Fruit fly (Drosophila melanogaster) whole organism, prepupa: ENCODE results near the gene H.

Experiments used
- Blimp-1 ChIP-seq: fragments of 200-800 bp; sonication (Bioruptor generic); optimal IDR thresholded peaks from 3 replicates; lab custom pipeline; 2017; ENCODE audit warnings: missing biosample characterization, missing genetic modification characterization, mild to moderate bottlenecking, moderate library complexity, missing genetic modification reagents
- CG10631 ChIP-seq: fragments of 200-800 bp; sonication (Bioruptor generic); optimal IDR thresholded peaks from 2 replicates; lab custom pipeline; 2016; ENCODE audit warnings: missing biosample characterization, missing genetic modification characterization
- CG10669 ChIP-seq: fragments of 200-800 bp; sonication (Bioruptor generic); optimal IDR thresholded peaks from 3 replicates; lab custom pipeline; 2018; ENCODE audit warnings: missing biosample characterization, mild to moderate bottlenecking, missing genetic modification characterization, moderate library complexity
- CG11294 ChIP-seq: fragments of 200-800 bp; sonication (Bioruptor generic); IDR thresholded peaks from 2 replicates; pipeline ENCODE4 v1.3.6; 2022; ENCODE audit warnings: missing biosample characterization, missing genetic modification characterization
- CG11762 ChIP-seq: fragments of 200-800 bp; sonication (Bioruptor generic); optimal IDR thresholded peaks from 3 replicates; lab custom pipeline; 2016; ENCODE audit warnings: missing biosample characterization, missing genetic modification characterization; ENCODE audit not compliant: insufficient read depth
- CG11902 ChIP-seq: fragments of 200-800 bp; sonication (Bioruptor generic); optimal IDR thresholded peaks from 3 replicates; lab custom pipeline; 2016; ENCODE audit warnings: missing biosample characterization, missing genetic modification characterization
- CG16779 ChIP-seq: fragments of 200-800 bp; sonication (Bioruptor generic); optimal IDR thresholded peaks from 3 replicates; lab custom pipeline; 2017; ENCODE audit warnings: missing biosample characterization, mild to moderate bottlenecking, missing genetic modification characterization
- CG3032 ChIP-seq: fragments of 200-800 bp; optimal IDR thresholded peaks from 2 replicates; lab custom pipeline; 2019; ENCODE audit warnings: missing biosample characterization, mild to moderate bottlenecking, missing genetic modification characterization, moderate library complexity
- CG31627 ChIP-seq: fragments of 200-800 bp; sonication (Bioruptor generic); optimal IDR thresholded peaks from 3 replicates; lab custom pipeline; 2016; ENCODE audit warnings: missing biosample characterization, missing genetic modification characterization
- CG32006 ChIP-seq: fragments of 200-800 bp; sonication (Bioruptor generic); optimal IDR thresholded peaks from 3 replicates; lab custom pipeline; 2017; ENCODE audit warnings: missing biosample characterization, mild to moderate bottlenecking, missing genetic modification characterization
- CG34406 ChIP-seq: fragments of 200-800 bp; sonication (Bioruptor generic); optimal IDR thresholded peaks from 3 replicates; lab custom pipeline; 2016; ENCODE audit warnings: missing biosample characterization, missing genetic modification characterization
- CG3919 ChIP-seq: fragments of 200-800 bp; sonication (Bioruptor generic); optimal IDR thresholded peaks from 3 replicates; lab custom pipeline; 2016; ENCODE audit warnings: missing biosample characterization, missing genetic modification characterization
- CG4318 ChIP-seq: fragments of 200-800 bp; sonication (Bioruptor generic); optimal IDR thresholded peaks from 3 replicates; lab custom pipeline; 2017; ENCODE audit warnings: missing biosample characterization, mild to moderate bottlenecking, missing genetic modification characterization
- CG6163 ChIP-seq: fragments of 200-800 bp; sonication (Bioruptor generic); IDR thresholded peaks from 3 replicates; pipeline ENCODE4 v1.3.6; 2022; ENCODE audit warnings: missing biosample characterization, missing genetic modification characterization
- CG6276 ChIP-seq: fragments of 200-800 bp; sonication (Bioruptor generic); optimal IDR thresholded peaks from 2 replicates; lab custom pipeline; 2017; ENCODE audit warnings: missing biosample characterization, mild to moderate bottlenecking, missing genetic modification characterization
- CG6792 ChIP-seq: fragments of 200-800 bp; sonication (Bioruptor generic); optimal IDR thresholded peaks from 3 replicates; lab custom pipeline; 2016; ENCODE audit warnings: missing biosample characterization, missing genetic modification characterization
- CG6808 ChIP-seq: fragments of 200-800 bp; sonication (Bioruptor generic); optimal IDR thresholded peaks from 3 replicates; lab custom pipeline; 2017; ENCODE audit warnings: missing biosample characterization, missing genetic modification characterization, mild to moderate bottlenecking, moderate library complexity, missing genetic modification reagents
- CG6854 ChIP-seq: fragments of 200-800 bp; sonication (Bioruptor generic); optimal IDR thresholded peaks from 2 replicates; lab custom pipeline; 2017; ENCODE audit warnings: missing biosample characterization, mild to moderate bottlenecking, missing genetic modification characterization
- CG7368 ChIP-seq: fragments of 200-800 bp; sonication (Bioruptor generic); optimal IDR thresholded peaks from 3 replicates; lab custom pipeline; 2016; ENCODE audit warnings: missing biosample characterization, missing genetic modification characterization
- CG8119 ChIP-seq: fragments of 200-800 bp; sonication (Bioruptor generic); IDR thresholded peaks from 3 replicates; pipeline ENCODE4 v1.3.6; 2022; ENCODE audit warnings: missing biosample characterization, missing genetic modification characterization
- CG8632 ChIP-seq: fragments of 200-800 bp; sonication (Bioruptor generic); optimal IDR thresholded peaks from 3 replicates; lab custom pipeline; 2016; ENCODE audit warnings: missing biosample characterization, missing genetic modification characterization
- CG9139 ChIP-seq: fragments of 200-800 bp; sonication (Bioruptor generic); optimal IDR thresholded peaks from 3 replicates; lab custom pipeline; 2017; ENCODE audit warnings: missing biosample characterization, mild to moderate bottlenecking, missing genetic modification characterization
- Eip75B ChIP-seq: fragments of 200-800 bp; sonication (Bioruptor generic); optimal IDR thresholded peaks from 3 replicates; lab custom pipeline; 2016; ENCODE audit warnings: missing biosample characterization, missing genetic modification characterization
- Eip78C ChIP-seq: fragments of 200-800 bp; sonication (Bioruptor generic); peaks from one replicate; lab custom pipeline; 2016; ENCODE audit warnings: missing biosample characterization, missing genetic modification characterization
- Eip93F ChIP-seq: fragments of 200-800 bp; sonication (Bioruptor generic); optimal IDR thresholded peaks from 2 replicates; lab custom pipeline; 2016; ENCODE audit warnings: missing biosample characterization, mild to moderate bottlenecking, missing genetic modification characterization
- Ets21C ChIP-seq: fragments of 200-800 bp; sonication (Bioruptor generic); optimal IDR thresholded peaks from 3 replicates; lab custom pipeline; 2016; ENCODE audit warnings: missing biosample characterization, missing genetic modification characterization
- Ets96B ChIP-seq: fragments of 200-800 bp; optimal IDR thresholded peaks from 2 replicates; lab custom pipeline; 2019; ENCODE audit warnings: missing biosample characterization, mild to moderate bottlenecking, missing genetic modification characterization, moderate library complexity
- Gug ChIP-seq: fragments of 200-800 bp; sonication (Bioruptor generic); IDR thresholded peaks from 2 replicates; pipeline ENCODE4 v1.3.6; 2022; ENCODE audit warnings: missing biosample characterization, missing genetic modification characterization
- Hr38 ChIP-seq: sonication (Bioruptor generic); optimal IDR thresholded peaks from 2 replicates; lab custom pipeline; 2016; ENCODE audit warnings: missing biosample characterization, missing genetic modification characterization
- Hr39 ChIP-seq: fragments of 200-800 bp; sonication (Bioruptor generic); optimal IDR thresholded peaks from 2 replicates; lab custom pipeline; 2016; ENCODE audit warnings: missing biosample characterization, missing genetic modification characterization
- Hr4 ChIP-seq: fragments of 200-800 bp; sonication (Bioruptor generic); optimal IDR thresholded peaks from 3 replicates; lab custom pipeline; 2016; ENCODE audit warnings: missing biosample characterization, missing genetic modification characterization
- Met ChIP-seq: fragments of 200-800 bp; sonication (Bioruptor generic); optimal IDR thresholded peaks from 3 replicates; lab custom pipeline; 2016; ENCODE audit warnings: missing biosample characterization, missing genetic modification characterization
- OdsH ChIP-seq: fragments of 200-800 bp; sonication (Bioruptor generic); optimal IDR thresholded peaks from 3 replicates; lab custom pipeline; 2016; ENCODE audit warnings: missing biosample characterization, missing genetic modification characterization
- Smox ChIP-seq: fragments of 200-800 bp; sonication (Bioruptor generic); optimal IDR thresholded peaks from 3 replicates; lab custom pipeline; 2016; ENCODE audit warnings: missing biosample characterization, missing genetic modification characterization
- Sox14 ChIP-seq: fragments of 200-800 bp; sonication (Bioruptor generic); optimal IDR thresholded peaks from 3 replicates; lab custom pipeline; 2016; ENCODE audit warnings: missing biosample characterization, missing genetic modification characterization
- Sox15 ChIP-seq: fragments of 200-800 bp; sonication (Bioruptor generic); optimal IDR thresholded peaks from 3 replicates; lab custom pipeline; 2016; ENCODE audit warnings: missing biosample characterization, missing genetic modification characterization
- achi ChIP-seq: fragments of 200-800 bp; sonication (Bioruptor generic); optimal IDR thresholded peaks from 3 replicates; lab custom pipeline; 2016; ENCODE audit warnings: missing biosample characterization, missing genetic modification characterization
- acj6 ChIP-seq: fragments of 200-800 bp; sonication (Bioruptor generic); optimal IDR thresholded peaks from 3 replicates; lab custom pipeline; 2016; ENCODE audit warnings: missing biosample characterization, missing genetic modification characterization
- cyc ChIP-seq: fragments of 200-800 bp; sonication (Bioruptor generic); optimal IDR thresholded peaks from 3 replicates; lab custom pipeline; 2016; ENCODE audit warnings: missing biosample characterization, missing genetic modification characterization
- dac ChIP-seq: fragments of 200-800 bp; sonication (Bioruptor generic); optimal IDR thresholded peaks from 2 replicates; lab custom pipeline; 2017; ENCODE audit warnings: missing biosample characterization, mild to moderate bottlenecking, missing genetic modification characterization
- dsx ChIP-seq: fragments of 200-800 bp; optimal IDR thresholded peaks from 3 replicates; lab custom pipeline; 2019; ENCODE audit warnings: missing biosample characterization, mild to moderate bottlenecking, missing genetic modification characterization, moderate library complexity; ENCODE audit not compliant: poor library complexity, severe bottlenecking
- eg ChIP-seq: fragments of 200-800 bp; sonication (Bioruptor generic); IDR thresholded peaks from 3 replicates; pipeline ENCODE4 v1.3.6; 2022; ENCODE audit warnings: missing biosample characterization, missing genetic modification characterization
- esn ChIP-seq: fragments of 200-800 bp; sonication (Bioruptor generic); optimal IDR thresholded peaks from 2 replicates; lab custom pipeline; 2016; ENCODE audit warnings: missing biosample characterization, mild to moderate bottlenecking, missing genetic modification characterization, moderate library complexity
- fd59A ChIP-seq: fragments of 200-800 bp; sonication (Bioruptor generic); optimal IDR thresholded peaks from 2 replicates; lab custom pipeline; 2017; ENCODE audit warnings: missing biosample characterization, mild to moderate bottlenecking, missing genetic modification characterization, missing genetic modification reagents
- lz ChIP-seq: fragments of 200-800 bp; sonication (Bioruptor generic); optimal IDR thresholded peaks from 3 replicates; lab custom pipeline; 2016; ENCODE audit warnings: missing biosample characterization, missing genetic modification characterization
- net ChIP-seq: fragments of 200-800 bp; sonication (Bioruptor generic); optimal IDR thresholded peaks from 3 replicates; lab custom pipeline; 2016; ENCODE audit warnings: missing biosample characterization, missing genetic modification characterization
- spab ChIP-seq: fragments of 200-800 bp; sonication (Bioruptor generic); optimal IDR thresholded peaks from 2 replicates; lab custom pipeline; 2017; ENCODE audit warnings: missing biosample characterization, mild to moderate bottlenecking, missing genetic modification characterization, missing genetic modification reagents
- ss ChIP-seq, 2 experiments: fragments of 200-800 bp; sonication (Bioruptor generic); optimal IDR thresholded peaks; 2 replicates in 1 of 2; 3 replicates in 1 of 2; lab custom pipeline; 2017 to 2018; ENCODE audit warnings: mild to moderate bottlenecking in 2 of 2, missing biosample characterization in 2 of 2, missing genetic modification characterization in 2 of 2, moderate library complexity in 1 of 2
- topi ChIP-seq: fragments of 200-800 bp; sonication (Bioruptor generic); optimal IDR thresholded peaks from 3 replicates; lab custom pipeline; 2016; ENCODE audit warnings: missing biosample characterization, missing genetic modification characterization
- vri ChIP-seq: fragments of 200-800 bp; sonication (Bioruptor generic); optimal IDR thresholded peaks from 3 replicates; lab custom pipeline; 2016; ENCODE audit warnings: missing biosample characterization, mild to moderate bottlenecking, missing genetic modification characterization

H gene

DNA sequence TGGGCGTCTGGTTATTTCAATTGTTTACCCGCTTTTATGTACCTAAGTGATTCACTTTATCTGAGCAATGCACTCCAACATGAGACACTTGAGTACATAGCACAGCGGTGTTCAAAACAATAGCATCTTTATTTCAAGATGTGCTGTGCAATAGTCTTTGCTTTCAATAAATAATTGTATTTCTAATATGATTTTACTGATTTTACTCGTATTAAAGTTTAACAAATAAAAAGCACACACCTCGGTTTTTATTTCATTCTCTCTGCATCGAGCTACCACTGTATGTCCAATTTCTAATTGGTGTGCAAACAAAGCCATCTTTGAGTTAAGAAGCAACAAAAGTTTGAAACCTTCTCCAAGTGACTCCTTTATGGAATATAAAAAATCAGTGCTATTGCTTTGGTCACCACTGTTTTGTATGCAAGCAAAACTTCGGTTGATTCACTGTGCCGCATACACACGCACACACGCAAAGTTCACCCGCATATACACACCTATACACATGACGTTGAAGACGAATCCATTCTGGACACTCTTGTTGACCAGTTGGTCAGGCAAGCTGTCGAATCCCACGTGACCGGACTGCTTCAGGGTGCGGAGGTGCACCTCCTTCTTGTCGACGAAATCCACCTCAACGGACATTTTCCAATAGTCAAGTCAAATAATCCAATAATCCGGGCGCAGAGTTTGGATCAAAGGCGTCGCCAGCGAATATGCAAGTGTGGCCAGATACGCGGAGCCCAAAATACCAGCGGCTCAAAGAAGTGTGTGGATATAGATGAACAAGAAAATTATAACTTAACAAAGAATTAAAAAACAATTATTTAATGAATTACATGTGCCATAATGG, 33.9 kb upstream of the H start, which contains the start of gene Septin2:
Gene Septin2, minus strand, starts transcription at position 727 of the 850 bp plus-strand sequence.
- TF ChIP-seq CG8632 (GFP tag; lab: Kevin White, UChicago) (peak; percentile 94), achi (peak; percentile 92), vri (GFP tag; lab: Kevin White, UChicago) (peak; percentile 84), CG31627 (GFP tag; lab: Kevin White, UChicago) (peak; percentile 94), CG6276 (GFP tag; lab: Kevin White, UChicago) (peak; percentile 96), esn (peak; percentile 96), Eip78C (peak; percentile 99), spab (GFP tag; lab: Kevin White, UChicago) (peak; percentile 90), CG6792 (peak; percentile 93), CG3919 (GFP tag; lab: Kevin White, UChicago) (peak; percentile 94), dsx (GFP tag; lab: Kevin White, UChicago) (peak; percentile 85), Gug (GFP tag; lab: Robert Waterston, UW) (peak; percentile 75), CG8119 (GFP tag; lab: Robert Waterston, UW) (peak; percentile 94), Hr4 (GFP tag; lab: Kevin White, UChicago) (peak; percentile 96), eg (GFP tag; lab: Robert Waterston, UW) (peak; percentile 82), OdsH (GFP tag; lab: Kevin White, UChicago) (peak; percentile 94), Ets96B (peak; percentile 89), Sox15 (GFP tag; lab: Kevin White, UChicago) (peak; percentile 88), fd59A (GFP tag; lab: Kevin White, UChicago) (peak; percentile 92), CG11902 (peak; percentile 85), CG11762 (peak; percentile 95), cyc (GFP tag; lab: Kevin White, UChicago) (peak; percentile 92), CG16779 (peak; percentile 81), CG6808 (GFP tag; lab: Kevin White, UChicago) (peak; percentile 93), lz (GFP tag; lab: Kevin White, UChicago) (peak; percentile 93), Eip93F (GFP tag; lab: Kevin White, UChicago) (peak; percentile 80), net (peak; percentile 94), CG6163 (GFP tag; lab: Robert Waterston, UW) (peak; percentile 78), dac (GFP tag; lab: Kevin White, UChicago) (peak; percentile 82), Met (peak; percentile 96), CG32006 (GFP tag; lab: Kevin White, UChicago) (peak; percentile 97), CG11294 (GFP tag; lab: Robert Waterston, UW) (peak; percentile 80), CG10631 (GFP tag; lab: Kevin White, UChicago) (peak; percentile 90), CG4318 (no peak), CG7368 (GFP tag; lab: Kevin White, UChicago) (peak; percentile 91), Hr39 (GFP tag; lab: Kevin White, UChicago) (peak; percentile 93), CG3032 (tag; lab: Kevin White, UChicago) (peak; percentile 85), CG10669 (GFP tag; lab: Kevin White, UChicago) (peak; percentile 95), CG6854 (GFP tag; lab: Kevin White, UChicago) (peak; percentile 91), Sox14 (GFP tag; lab: Kevin White, UChicago) (peak; percentile 93), CG34406 (GFP tag; lab: Kevin White, UChicago) (peak; percentile 92), Blimp-1 (GFP tag; lab: Kevin White, UChicago) (peak; percentile 85), CG9139 (peak; percentile 80), acj6 (GFP tag; lab: Kevin White, UChicago) (peak; percentile 92), Ets21C (GFP tag; lab: Kevin White, UChicago) (peak; percentile 87), Hr38 (GFP tag; lab: Kevin White, UChicago) (no peak), topi (GFP tag; lab: Kevin White, UChicago) (peak; percentile 96), Eip75B (GFP tag; lab: Kevin White, UChicago) (peak; percentile 93), ss (GFP tag; optimal IDR thresholded peaks at IDR 0.05; lab: Kevin White, UChicago) (peak; percentile 82 to 88), Smox (peak; percentile 94)
